Fruit fly (Drosophila melanogaster): ENCODE data around the gene CG16781.

Gene CG16781

DNA sequence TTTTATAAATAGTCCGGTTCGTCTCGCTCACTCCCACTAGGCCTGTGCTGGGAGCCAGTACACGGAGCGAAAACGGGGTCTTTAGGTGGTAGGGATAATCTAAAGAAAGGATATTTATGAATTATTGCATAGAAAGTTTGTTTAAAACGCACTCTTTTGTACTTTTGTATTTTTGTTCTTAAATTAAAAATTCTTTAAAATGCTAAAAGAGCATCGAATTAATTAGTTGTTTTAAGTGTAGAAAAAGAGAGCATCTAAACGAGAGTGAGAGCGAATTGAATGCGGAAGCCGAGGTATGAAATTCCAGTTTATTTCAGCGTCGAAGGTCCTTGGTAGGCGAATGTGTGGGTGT is 36.3 kb downstream of the CG16781 start (continued):
- 0 out of 2 replicates have a peak, but pooled peaks have one; percentile 20 for TF ChIP-seq aop (GFP tag; IDR thresholded peaks at IDR 0.05)
- peak; percentile 85 to 91 for TF ChIP-seq chif (GFP tag; optimal IDR thresholded peaks at IDR 0.05)
- peak; percentile 66 for TF ChIP-seq CG32532 (GFP tag; IDR thresholded peaks at IDR 0.05)
- peak; percentile 53 for TF ChIP-seq CG4617 (GFP tag; optimal IDR thresholded peaks at IDR 0.05; ENCODE audit: borderline replicate concordance)
- TF ChIP-seq dpn (GFP tag; optimal IDR thresholded peaks at IDR 0.05): peak; percentile 74 to 81
- TF ChIP-seq CG12744 (GFP tag; optimal IDR thresholded peaks at IDR 0.05): peak; percentile 83
- TF ChIP-seq knrl (GFP tag; IDR thresholded peaks at IDR 0.05; ENCODE audit: partially characterized antibody): no peak
- TF ChIP-seq tll (GFP tag; optimal IDR thresholded peaks at IDR 0.05): no peak
- TF ChIP-seq Sry-δ (GFP tag; optimal IDR thresholded peaks at IDR 0.05): peak; percentile 16
- TF ChIP-seq CG4707 (GFP tag; optimal IDR thresholded peaks at IDR 0.05): peak; percentile 58
- TF ChIP-seq CG18599 (GFP tag; optimal IDR thresholded peaks at IDR 0.05): peak; percentile 2
- TF ChIP-seq ken (GFP tag; IDR thresholded peaks at IDR 0.05): 0 out of 3 replicates have a peak, but pooled peaks have one; percentile 62
- TF ChIP-seq ind (GFP tag; optimal IDR thresholded peaks at IDR 0.05): no peak
- peak; percentile 75 for TF ChIP-seq CG12155 (GFP tag; optimal IDR thresholded peaks at IDR 0.05)
- TF ChIP-seq Spps (tag; optimal IDR thresholded peaks at IDR 0.05): no peak
- TF ChIP-seq Sry-β (GFP tag; optimal IDR thresholded peaks at IDR 0.05): no peak
- TF ChIP-seq mld (GFP tag; IDR thresholded peaks at IDR 0.05; ENCODE audit: partially characterized antibody): no peak
- peak; percentile 79 for TF ChIP-seq CG1603 (tag; optimal IDR thresholded peaks at IDR 0.05)
- 0 out of 2 replicates have a peak, but pooled peaks have one; percentile 6 for TF ChIP-seq CG4360 (GFP tag; IDR thresholded peaks at IDR 0.05)
- peak; percentile 72 to 90 for TF ChIP-seq bsh (GFP tag; optimal IDR thresholded peaks at IDR 0.05)
- TF ChIP-seq twi (tag; optimal IDR thresholded peaks at IDR 0.05): peak; percentile 70
- no peak for TF ChIP-seq CG18476 (GFP tag; optimal IDR thresholded peaks at IDR 0.05)
- peak; percentile 73 for TF ChIP-seq NC2α (GFP tag; optimal IDR thresholded peaks at IDR 0.05)
- peak; percentile 54 for TF ChIP-seq CG8290 (GFP tag; optimal IDR thresholded peaks at IDR 0.05)
- TF ChIP-seq CG8290 (tag; optimal IDR thresholded peaks at IDR 0.05): peak; percentile 22 to 35
- TF ChIP-seq Mrtf (GFP tag; IDR thresholded peaks at IDR 0.05): no peak
- TF ChIP-seq sob (GFP tag; IDR thresholded peaks at IDR 0.05): peak; percentile 55; the same call in 1 of the 2 replicates
- peak; percentile 16; the same call in 1 of the 2 replicates for TF ChIP-seq onecut (GFP tag; IDR thresholded peaks at IDR 0.05)
- no peak for TF ChIP-seq MESR4 (GFP tag; optimal IDR thresholded peaks at IDR 0.05)
- TF ChIP-seq bigmax (GFP tag; optimal IDR thresholded peaks at IDR 0.05): no peak
- peak; percentile 65 to 79 for TF ChIP-seq Pdp1 (GFP tag; optimal IDR thresholded peaks at IDR 0.05)
- TF ChIP-seq CG31224 (GFP tag; IDR thresholded peaks at IDR 0.05): peak; percentile 29; the same call in 1 of the 2 replicates
- no peak for TF ChIP-seq fru (optimal IDR thresholded peaks at IDR 0.05)
- TF ChIP-seq CG13775 (GFP tag; optimal IDR thresholded peaks at IDR 0.05): peak; percentile 83
- peak; percentile 86 for TF ChIP-seq zfh1 (GFP tag; IDR thresholded peaks at IDR 0.05)
- TF ChIP-seq CkIIα-i1 (GFP tag; IDR thresholded peaks at IDR 0.05): no peak
- peak; percentile 53 for TF ChIP-seq CG4424 (GFP tag; optimal IDR thresholded peaks at IDR 0.05)
- TF ChIP-seq CG12071 (GFP tag; optimal IDR thresholded peaks at IDR 0.05): no peak
- 0 out of 2 replicates have a peak, but pooled peaks have one; percentile 21 for TF ChIP-seq klu (GFP tag; IDR thresholded peaks at IDR 0.05)
- TF ChIP-seq Awh (GFP tag; IDR thresholded peaks at IDR 0.05): peak; percentile 57; the same call in 1 of the 2 replicates
- TF ChIP-seq CG17328 (GFP tag; IDR thresholded peaks at IDR 0.05): peak; percentile 93
- no peak; the same call in 1 of the 2 replicates for TF ChIP-seq CG14014 (GFP tag; IDR thresholded peaks at IDR 0.05)
- TF ChIP-seq CG2199 (GFP tag; IDR thresholded peaks at IDR 0.05): no peak
- peak in 1 of 2 experiments; percentile 27 for TF ChIP-seq crp (GFP tag; optimal IDR thresholded peaks at IDR 0.05)
- no peak for TF ChIP-seq CG4730 (GFP tag; IDR thresholded peaks at IDR 0.05)
- TF ChIP-seq dmrt11E (tag; optimal IDR thresholded peaks at IDR 0.05): peak; percentile 96
- no peak for TF ChIP-seq Deaf1 (tag; optimal IDR thresholded peaks at IDR 0.05)
- TF ChIP-seq Gsc (GFP tag; IDR thresholded peaks at IDR 0.05): no peak
- TF ChIP-seq CG8281 (tag; optimal IDR thresholded peaks at IDR 0.05): no peak
- TF ChIP-seq Hr51 (GFP tag; optimal IDR thresholded peaks at IDR 0.05): peak; percentile 75 to 82
